Fruit fly (Drosophila melanogaster) S2 (cell line): Measurements from ENCODE around the gene glob3.

Experiments
- CG8478 ChIP-seq: fragments of >200 bp; optimal IDR thresholded peaks from 2 replicates; lab custom pipeline; 2018
- CTCF ChIP-seq, 2 experiments: fragments of >200 bp; optimal IDR thresholded peaks; 2 replicates each; lab custom pipeline; 2018

DNA sequence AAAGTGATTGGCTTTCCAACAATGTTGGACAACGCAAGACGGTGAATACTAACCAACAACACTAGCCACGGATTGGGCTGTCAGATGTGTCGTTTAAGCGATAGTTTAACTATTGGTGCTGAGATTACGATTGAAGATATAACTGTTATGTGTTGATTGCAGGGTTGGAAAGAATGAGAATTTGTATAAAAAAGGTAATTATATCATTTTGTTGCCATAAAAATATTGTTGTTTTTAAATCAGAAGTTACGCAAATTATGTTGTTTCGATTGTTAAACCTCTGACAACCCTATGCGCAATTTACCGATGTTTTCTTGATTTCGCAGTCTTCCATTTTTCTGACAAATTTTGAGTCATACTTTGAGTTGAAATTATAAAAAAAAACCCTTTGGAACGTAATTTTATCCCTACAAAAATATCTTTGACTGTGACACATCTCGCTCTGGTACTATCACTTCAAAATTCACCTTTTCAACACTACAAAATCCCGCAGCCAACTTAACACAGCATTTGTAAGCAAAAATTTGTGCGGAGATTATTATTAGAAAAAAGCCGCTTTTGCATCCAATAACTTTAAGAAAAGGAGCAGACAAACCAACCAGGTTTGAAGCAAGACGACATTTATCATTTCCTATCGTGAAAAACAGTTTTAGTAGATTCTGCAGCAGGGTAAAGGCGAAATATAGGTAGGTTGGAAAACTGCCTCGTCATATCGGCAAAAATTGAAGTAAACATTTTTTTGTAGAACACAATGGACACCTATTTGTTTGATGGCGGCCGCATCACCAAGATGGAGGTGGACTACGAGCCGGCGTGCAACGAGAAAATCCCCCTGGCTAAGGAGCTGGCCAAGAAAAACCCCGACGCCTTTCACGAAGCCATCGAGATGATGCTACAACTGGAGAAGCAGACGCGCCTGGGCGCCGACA, 40.6 kb upstream of the glob3 start, which contains the start of the genes Hat1 and Rpn5:
- TF ChIP-seq CG8478 (lab: Kevin White, UChicago) (no peak), CTCF (optimal IDR thresholded peaks at IDR 0.05; lab: Kevin White, UChicago) (no peak)
